Fruit fly (Drosophila melanogaster) whole organism, prepupa: Measurements from ENCODE around the gene Syt1.

Source experiments
- Blimp-1 ChIP-seq: fragments of 200-800 bp; sonication (Bioruptor generic); optimal IDR thresholded peaks from 3 replicates; lab custom pipeline; 2017; ENCODE audit warnings: missing biosample characterization, missing genetic modification characterization, mild to moderate bottlenecking, moderate library complexity, missing genetic modification reagents
- CG10631 ChIP-seq: fragments of 200-800 bp; sonication (Bioruptor generic); optimal IDR thresholded peaks from 2 replicates; lab custom pipeline; 2016; ENCODE audit warnings: missing biosample characterization, missing genetic modification characterization
- CG10669 ChIP-seq: fragments of 200-800 bp; sonication (Bioruptor generic); optimal IDR thresholded peaks from 3 replicates; lab custom pipeline; 2018; ENCODE audit warnings: missing biosample characterization, mild to moderate bottlenecking, missing genetic modification characterization, moderate library complexity
- CG11294 ChIP-seq: fragments of 200-800 bp; sonication (Bioruptor generic); IDR thresholded peaks from 2 replicates; pipeline ENCODE4 v1.3.6; 2022; ENCODE audit warnings: missing biosample characterization, missing genetic modification characterization
- CG11762 ChIP-seq: fragments of 200-800 bp; sonication (Bioruptor generic); optimal IDR thresholded peaks from 3 replicates; lab custom pipeline; 2016; ENCODE audit warnings: missing biosample characterization, missing genetic modification characterization; ENCODE audit not compliant: insufficient read depth
- CG15336 ChIP-seq: fragments of 200-800 bp; sonication (Bioruptor generic); IDR thresholded peaks from 2 replicates; pipeline ENCODE4 v1.3.6; 2022; ENCODE audit warnings: missing biosample characterization, missing genetic modification characterization
- CG1621 ChIP-seq: fragments of 200-800 bp; sonication (Bioruptor generic); optimal IDR thresholded peaks from 3 replicates; lab custom pipeline; 2018; ENCODE audit warnings: missing biosample characterization, mild to moderate bottlenecking, missing genetic modification characterization
- CG16779 ChIP-seq: fragments of 200-800 bp; sonication (Bioruptor generic); optimal IDR thresholded peaks from 3 replicates; lab custom pipeline; 2017; ENCODE audit warnings: missing biosample characterization, mild to moderate bottlenecking, missing genetic modification characterization
- CG3032 ChIP-seq: fragments of 200-800 bp; optimal IDR thresholded peaks from 2 replicates; lab custom pipeline; 2019; ENCODE audit warnings: missing biosample characterization, mild to moderate bottlenecking, missing genetic modification characterization, moderate library complexity
- CG32006 ChIP-seq: fragments of 200-800 bp; sonication (Bioruptor generic); optimal IDR thresholded peaks from 3 replicates; lab custom pipeline; 2017; ENCODE audit warnings: missing biosample characterization, mild to moderate bottlenecking, missing genetic modification characterization
- CG4318 ChIP-seq: fragments of 200-800 bp; sonication (Bioruptor generic); optimal IDR thresholded peaks from 3 replicates; lab custom pipeline; 2017; ENCODE audit warnings: missing biosample characterization, mild to moderate bottlenecking, missing genetic modification characterization
- CG6276 ChIP-seq: fragments of 200-800 bp; sonication (Bioruptor generic); optimal IDR thresholded peaks from 2 replicates; lab custom pipeline; 2017; ENCODE audit warnings: missing biosample characterization, mild to moderate bottlenecking, missing genetic modification characterization
- CG6792 ChIP-seq: fragments of 200-800 bp; sonication (Bioruptor generic); optimal IDR thresholded peaks from 3 replicates; lab custom pipeline; 2016; ENCODE audit warnings: missing biosample characterization, missing genetic modification characterization
- CG6808 ChIP-seq: fragments of 200-800 bp; sonication (Bioruptor generic); optimal IDR thresholded peaks from 3 replicates; lab custom pipeline; 2017; ENCODE audit warnings: missing biosample characterization, missing genetic modification characterization, mild to moderate bottlenecking, moderate library complexity, missing genetic modification reagents
- CG6854 ChIP-seq: fragments of 200-800 bp; sonication (Bioruptor generic); optimal IDR thresholded peaks from 2 replicates; lab custom pipeline; 2017; ENCODE audit warnings: missing biosample characterization, mild to moderate bottlenecking, missing genetic modification characterization
- CG7368 ChIP-seq: fragments of 200-800 bp; sonication (Bioruptor generic); optimal IDR thresholded peaks from 3 replicates; lab custom pipeline; 2016; ENCODE audit warnings: missing biosample characterization, missing genetic modification characterization
- CG8319 ChIP-seq: fragments of 200-800 bp; sonication (Bioruptor generic); optimal IDR thresholded peaks from 3 replicates; lab custom pipeline; 2016; ENCODE audit warnings: missing biosample characterization, missing genetic modification characterization
- Eip75B ChIP-seq: fragments of 200-800 bp; sonication (Bioruptor generic); optimal IDR thresholded peaks from 3 replicates; lab custom pipeline; 2016; ENCODE audit warnings: missing biosample characterization, missing genetic modification characterization
- Eip78C ChIP-seq: fragments of 200-800 bp; sonication (Bioruptor generic); peaks from one replicate; lab custom pipeline; 2016; ENCODE audit warnings: missing biosample characterization, missing genetic modification characterization
- Eip93F ChIP-seq: fragments of 200-800 bp; sonication (Bioruptor generic); optimal IDR thresholded peaks from 2 replicates; lab custom pipeline; 2016; ENCODE audit warnings: missing biosample characterization, mild to moderate bottlenecking, missing genetic modification characterization
- Gug ChIP-seq: fragments of 200-800 bp; sonication (Bioruptor generic); IDR thresholded peaks from 2 replicates; pipeline ENCODE4 v1.3.6; 2022; ENCODE audit warnings: missing biosample characterization, missing genetic modification characterization
- Hr38 ChIP-seq: sonication (Bioruptor generic); optimal IDR thresholded peaks from 2 replicates; lab custom pipeline; 2016; ENCODE audit warnings: missing biosample characterization, missing genetic modification characterization
- Hr39 ChIP-seq: fragments of 200-800 bp; sonication (Bioruptor generic); optimal IDR thresholded peaks from 2 replicates; lab custom pipeline; 2016; ENCODE audit warnings: missing biosample characterization, missing genetic modification characterization
- Lpt ChIP-seq: fragments of 200-800 bp; sonication (Bioruptor generic); optimal IDR thresholded peaks from 3 replicates; lab custom pipeline; 2016; ENCODE audit warnings: missing biosample characterization, missing genetic modification characterization
- Met ChIP-seq: fragments of 200-800 bp; sonication (Bioruptor generic); optimal IDR thresholded peaks from 3 replicates; lab custom pipeline; 2016; ENCODE audit warnings: missing biosample characterization, missing genetic modification characterization
- OdsH ChIP-seq: fragments of 200-800 bp; sonication (Bioruptor generic); optimal IDR thresholded peaks from 3 replicates; lab custom pipeline; 2016; ENCODE audit warnings: missing biosample characterization, missing genetic modification characterization
- Smox ChIP-seq: fragments of 200-800 bp; sonication (Bioruptor generic); optimal IDR thresholded peaks from 3 replicates; lab custom pipeline; 2016; ENCODE audit warnings: missing biosample characterization, missing genetic modification characterization
- Sox102F ChIP-seq: fragments of 200-800 bp; sonication (Bioruptor generic); optimal IDR thresholded peaks from 2 replicates; lab custom pipeline; 2016; ENCODE audit warnings: missing biosample characterization, mild to moderate bottlenecking, missing genetic modification characterization
- Sox15 ChIP-seq: fragments of 200-800 bp; sonication (Bioruptor generic); optimal IDR thresholded peaks from 3 replicates; lab custom pipeline; 2016; ENCODE audit warnings: missing biosample characterization, missing genetic modification characterization
- acj6 ChIP-seq: fragments of 200-800 bp; sonication (Bioruptor generic); optimal IDR thresholded peaks from 3 replicates; lab custom pipeline; 2016; ENCODE audit warnings: missing biosample characterization, missing genetic modification characterization
- dac ChIP-seq: fragments of 200-800 bp; sonication (Bioruptor generic); optimal IDR thresholded peaks from 2 replicates; lab custom pipeline; 2017; ENCODE audit warnings: missing biosample characterization, mild to moderate bottlenecking, missing genetic modification characterization
- dsx ChIP-seq: fragments of 200-800 bp; optimal IDR thresholded peaks from 3 replicates; lab custom pipeline; 2019; ENCODE audit warnings: missing biosample characterization, mild to moderate bottlenecking, missing genetic modification characterization, moderate library complexity; ENCODE audit not compliant: poor library complexity, severe bottlenecking
- eg ChIP-seq: fragments of 200-800 bp; sonication (Bioruptor generic); IDR thresholded peaks from 3 replicates; pipeline ENCODE4 v1.3.6; 2022; ENCODE audit warnings: missing biosample characterization, missing genetic modification characterization
- esn ChIP-seq: fragments of 200-800 bp; sonication (Bioruptor generic); optimal IDR thresholded peaks from 2 replicates; lab custom pipeline; 2016; ENCODE audit warnings: missing biosample characterization, mild to moderate bottlenecking, missing genetic modification characterization, moderate library complexity
- fkh ChIP-seq: fragments of 200-800 bp; sonication (Bioruptor generic); optimal IDR thresholded peaks from 3 replicates; lab custom pipeline; 2017; ENCODE audit warnings: missing biosample characterization, mild to moderate bottlenecking, missing genetic modification characterization, moderate library complexity
- lz ChIP-seq: fragments of 200-800 bp; sonication (Bioruptor generic); optimal IDR thresholded peaks from 3 replicates; lab custom pipeline; 2016; ENCODE audit warnings: missing biosample characterization, missing genetic modification characterization
- net ChIP-seq: fragments of 200-800 bp; sonication (Bioruptor generic); optimal IDR thresholded peaks from 3 replicates; lab custom pipeline; 2016; ENCODE audit warnings: missing biosample characterization, missing genetic modification characterization
- salr ChIP-seq, 2 experiments: fragments of 200-800 bp; sonication (Bioruptor generic); optimal IDR thresholded peaks; 3 replicates each; lab custom pipeline; 2016 to 2018; ENCODE audit warnings: missing biosample characterization in 2 of 2, missing genetic modification characterization in 2 of 2, mild to moderate bottlenecking in 1 of 2
- spab ChIP-seq: fragments of 200-800 bp; sonication (Bioruptor generic); optimal IDR thresholded peaks from 2 replicates; lab custom pipeline; 2017; ENCODE audit warnings: missing biosample characterization, mild to moderate bottlenecking, missing genetic modification characterization, missing genetic modification reagents
- svp ChIP-seq: fragments of 200-800 bp; sonication (Bioruptor generic); peaks from one replicate; lab custom pipeline; 2016; ENCODE audit warnings: missing biosample characterization, missing genetic modification characterization
- vri ChIP-seq: fragments of 200-800 bp; sonication (Bioruptor generic); optimal IDR thresholded peaks from 3 replicates; lab custom pipeline; 2016; ENCODE audit warnings: missing biosample characterization, mild to moderate bottlenecking, missing genetic modification characterization

Syt1 gene

dm6 chr2L:2754437-2755322 is 45.1 kb downstream of the Syt1 start (continued):
- TF ChIP-seq CG32006 (GFP tag; lab: Kevin White, UChicago) (peak; percentile 97), esn (GFP tag; lab: Kevin White, UChicago) (peak; percentile 89), Gug (GFP tag; lab: Robert Waterston, UW) (no peak), CG1621 (peak; percentile 80), CG15336 (GFP tag; lab: Robert Waterston, UW) (no peak), Hr39 (GFP tag; lab: Kevin White, UChicago) (peak; percentile 73), CG3032 (peak; percentile 90), CG7368 (GFP tag; lab: Kevin White, UChicago) (peak; percentile 74), svp (GFP tag; lab: Kevin White, UChicago) (peak; percentile 92), Blimp-1 (GFP tag; lab: Kevin White, UChicago) (peak; percentile 80), dac (peak; percentile 91), CG10631 (peak; percentile 91), Lpt (peak; percentile 67), Hr38 (GFP tag; lab: Kevin White, UChicago) (peak; percentile 23), spab (GFP tag; lab: Kevin White, UChicago) (peak; percentile 89), Eip93F (GFP tag; lab: Kevin White, UChicago) (peak; percentile 40), lz (GFP tag; lab: Kevin White, UChicago) (peak; percentile 87), CG6276 (peak; percentile 95), vri (GFP tag; lab: Kevin White, UChicago) (no peak), CG4318 (peak; percentile 92), Eip78C (GFP tag; lab: Kevin White, UChicago) (peak; percentile 98), OdsH (peak; percentile 87)

dm6 chr2L:2753789-2754436 is 45.9 kb downstream of the Syt1 start:
- TF ChIP-seq vri (GFP tag; lab: Kevin White, UChicago) (peak; percentile 40), CG4318 (no peak), svp (GFP tag; lab: Kevin White, UChicago) (peak; percentile 62)
- TF ChIP-seq, all 60 proteins: peak for 2

DNA sequence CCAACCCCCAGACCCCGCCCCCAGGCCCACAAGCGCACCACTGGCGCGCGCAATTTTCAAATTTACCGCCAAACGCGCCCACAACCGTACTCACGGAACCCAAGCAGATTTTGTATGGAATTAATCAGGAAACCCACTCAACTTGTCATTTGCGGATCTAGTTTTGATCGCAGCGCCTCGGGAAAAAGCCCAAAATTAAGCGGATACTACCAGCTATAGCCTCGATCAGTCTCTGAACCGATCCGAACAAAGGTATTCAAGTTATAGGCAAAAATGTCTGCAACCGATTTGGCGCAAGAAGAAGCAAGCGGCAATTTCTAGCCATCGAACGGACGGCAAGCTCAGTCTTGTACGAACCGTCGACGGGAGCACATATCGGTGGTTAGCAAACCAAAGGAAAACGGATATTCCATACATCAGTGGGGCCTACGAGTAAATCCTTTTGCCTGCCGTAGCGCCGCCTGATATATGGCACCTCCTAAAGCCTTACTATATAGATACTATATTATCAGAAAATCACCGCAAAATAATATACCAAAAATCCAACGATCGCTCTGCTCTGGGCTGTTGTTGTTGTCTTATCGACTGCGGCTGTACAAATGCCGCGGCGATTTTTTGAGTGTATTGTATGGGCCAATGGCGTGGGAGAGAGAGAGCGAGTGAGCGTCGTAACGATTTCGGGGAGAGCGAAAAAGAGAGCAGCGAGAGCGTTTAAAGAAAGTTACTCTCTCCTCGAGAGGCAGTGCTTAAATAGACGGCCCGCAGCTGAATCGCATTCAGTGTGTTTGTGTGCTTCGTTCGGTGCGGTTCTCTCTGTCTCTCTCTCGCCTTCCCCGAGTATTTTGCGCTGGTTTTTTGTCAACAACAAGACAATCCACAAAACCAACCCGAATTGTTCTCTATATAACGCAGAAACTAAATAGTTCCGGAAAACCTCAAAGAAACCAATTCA is 47.0 kb downstream of the Syt1 start, which contains the start of gene Pgk:
Pgk (minus strand) TSS at position 609 of the 952 bp plus-strand sequence.
- TF ChIP-seq net (peak; percentile 49), Sox15 (no peak), Eip78C (GFP tag; lab: Kevin White, UChicago) (peak; percentile 91), Met (peak; percentile 72), CG8319 (GFP tag; lab: Kevin White, UChicago) (peak; percentile 18), CG32006 (GFP tag; lab: Kevin White, UChicago) (peak; percentile 48), Smox (GFP tag; lab: Kevin White, UChicago) (peak; percentile 72), acj6 (GFP tag; lab: Kevin White, UChicago) (peak; percentile 37), Eip93F (GFP tag; lab: Kevin White, UChicago) (peak; percentile 67), vri (GFP tag; lab: Kevin White, UChicago) (peak; percentile 85), CG6792 (peak; percentile 44), CG10669 (GFP tag; lab: Kevin White, UChicago) (peak; percentile 41), CG15336 (GFP tag; lab: Robert Waterston, UW) (no peak), Eip75B (GFP tag; lab: Kevin White, UChicago) (peak; percentile 76), CG11762 (GFP tag; lab: Kevin White, UChicago) (peak; percentile 47), Sox102F (GFP tag; lab: Kevin White, UChicago) (peak; percentile 80), fkh (peak; percentile 58), dsx (peak; percentile 34), CG6808 (GFP tag; lab: Kevin White, UChicago) (peak; percentile 50), CG3032 (peak; percentile 52), CG6854 (GFP tag; lab: Kevin White, UChicago) (peak; percentile 93), spab (GFP tag; lab: Kevin White, UChicago) (peak; percentile 41), eg (GFP tag; lab: Robert Waterston, UW) (no peak), Hr39 (GFP tag; lab: Kevin White, UChicago) (peak; percentile 49), Hr38 (GFP tag; lab: Kevin White, UChicago) (no peak), CG7368 (GFP tag; lab: Kevin White, UChicago) (peak; percentile 21), salr (GFP tag; optimal IDR thresholded peaks at IDR 0.05; lab: Kevin White, UChicago) (peak in 1 of 2 experiments; percentile 34), CG16779 (tag; lab: Kevin White, UChicago) (peak; percentile 69), CG11294 (GFP tag; lab: Robert Waterston, UW) (no peak)
